Fruit fly (Drosophila melanogaster) whole organism, embryonic: ENCODE data around the gene Tti1.

Experiments used
- ATbp ChIP-seq: fragments of 200-800 bp; sonication (Bioruptor generic); optimal IDR thresholded peaks from 2 replicates; lab custom pipeline; 2017; ENCODE audit warnings: missing biosample characterization, mild to moderate bottlenecking, missing genetic modification characterization, missing genetic modification reagents
- Bgb ChIP-seq: fragments of 200-800 bp; sonication (Bioruptor generic); IDR thresholded peaks from 2 replicates; pipeline ENCODE4 v1.3.6; 2022; ENCODE audit warnings: missing biosample characterization, missing genetic modification characterization; ENCODE audit not compliant: partially characterized antibody
- Blimp-1 ChIP-seq: fragments of 200-800 bp; sonication (Bioruptor generic); optimal IDR thresholded peaks from 3 replicates; lab custom pipeline; 2018; ENCODE audit warnings: missing biosample characterization, missing genetic modification characterization, mild to moderate bottlenecking, moderate library complexity, missing genetic modification reagents
- CG1024 ChIP-seq: fragments of 200-800 bp; sonication (Bioruptor generic); IDR thresholded peaks from 2 replicates; pipeline ENCODE4 v1.3.6; 2022; ENCODE audit warnings: missing biosample characterization, missing genetic modification characterization
- CG11695 ChIP-seq: fragments of 200-800 bp; sonication (Bioruptor generic); IDR thresholded peaks from 3 replicates; pipeline ENCODE4 v1.3.6; 2022; ENCODE audit warnings: missing biosample characterization, missing genetic modification characterization
- CG14710 ChIP-seq: fragments of 200-800 bp; sonication (Bioruptor generic); optimal IDR thresholded peaks from 3 replicates; lab custom pipeline; 2019; ENCODE audit warnings: missing biosample characterization, mild to moderate bottlenecking, missing genetic modification characterization, moderate library complexity
- CG14965 ChIP-seq: fragments of 200-800 bp; sonication (Bioruptor generic); optimal IDR thresholded peaks from 2 replicates; lab custom pipeline; 2016; ENCODE audit warnings: missing biosample characterization, missing genetic modification characterization, borderline replicate concordance
- CG15514 ChIP-seq: fragments of 200-800 bp; sonication (Bioruptor generic); optimal IDR thresholded peaks from 3 replicates; lab custom pipeline; 2017; ENCODE audit warnings: missing biosample characterization, missing genetic modification characterization, mild to moderate bottlenecking, moderate library complexity, missing genetic modification reagents
- CG17912 ChIP-seq: fragments of 200-800 bp; sonication (Bioruptor generic); optimal IDR thresholded peaks from 2 replicates; lab custom pipeline; 2018; ENCODE audit warnings: missing biosample characterization, mild to moderate bottlenecking, missing genetic modification characterization
- CG30020 ChIP-seq: fragments of 200-800 bp; optimal IDR thresholded peaks from 2 replicates; lab custom pipeline; 2019; ENCODE audit warnings: missing biosample characterization, mild to moderate bottlenecking, missing genetic modification characterization, moderate library complexity
- CG3163 ChIP-seq: fragments of 200-800 bp; sonication (Bioruptor generic); optimal IDR thresholded peaks from 3 replicates; lab custom pipeline; 2016; ENCODE audit warnings: missing biosample characterization, missing genetic modification characterization
- CG43689 ChIP-seq: fragments of 200-800 bp; sonication (Bioruptor generic); IDR thresholded peaks from 2 replicates; pipeline ENCODE4 v1.3.6; 2022; ENCODE audit warnings: missing biosample characterization, missing genetic modification characterization
- CG4617 ChIP-seq: fragments of 200-800 bp; sonication (Bioruptor generic); optimal IDR thresholded peaks from 3 replicates; lab custom pipeline; 2016; ENCODE audit warnings: missing biosample characterization, missing genetic modification characterization, borderline replicate concordance
- CG6813 ChIP-seq: fragments of 200-800 bp; sonication (Bioruptor generic); optimal IDR thresholded peaks from 2 replicates; lab custom pipeline; 2017; ENCODE audit warnings: missing biosample characterization, missing genetic modification characterization, mild to moderate bottlenecking, moderate library complexity, missing genetic modification reagents
- CG7839 ChIP-seq: fragments of 200-800 bp; sonication (Bioruptor generic); optimal IDR thresholded peaks from 3 replicates; lab custom pipeline; 2018; ENCODE audit warnings: missing biosample characterization, mild to moderate bottlenecking, missing genetic modification characterization, moderate library complexity
- CG8765 ChIP-seq: fragments of 200-800 bp; sonication (Bioruptor generic); IDR thresholded peaks from 2 replicates; pipeline ENCODE4 v1.3.6; 2022; ENCODE audit warnings: missing biosample characterization, missing genetic modification characterization
- CrebB ChIP-seq: fragments of 200-800 bp; sonication (Bioruptor generic); optimal IDR thresholded peaks from 3 replicates; lab custom pipeline; 2018; ENCODE audit warnings: missing biosample characterization, mild to moderate bottlenecking, missing genetic modification characterization
- Drgx ChIP-seq: fragments of 200-800 bp; sonication (Bioruptor generic); IDR thresholded peaks from 2 replicates; pipeline ENCODE4 v1.3.6; 2022; ENCODE audit warnings: missing biosample characterization, missing genetic modification characterization
- Hmr ChIP-seq: fragments of 200-800 bp; sonication (Bioruptor generic); optimal IDR thresholded peaks from 3 replicates; lab custom pipeline; 2017; ENCODE audit warnings: mild to moderate bottlenecking, missing biosample characterization, missing genetic modification reagents, missing genetic modification characterization
- Hmx ChIP-seq: fragments of 200-800 bp; sonication (Bioruptor generic); optimal IDR thresholded peaks from 2 replicates; lab custom pipeline; 2016; ENCODE audit warnings: missing biosample characterization, missing genetic modification characterization
- Hr3 ChIP-seq: fragments of 200-800 bp; sonication (Bioruptor generic); optimal IDR thresholded peaks from 3 replicates; lab custom pipeline; 2016; ENCODE audit warnings: missing biosample characterization, missing genetic modification characterization
- Kr ChIP-seq: fragments of 200-800 bp; sonication (Bioruptor generic); optimal IDR thresholded peaks from 2 replicates; lab custom pipeline; 2017; ENCODE audit warnings: missing biosample characterization, mild to moderate bottlenecking, missing genetic modification characterization
- MBD-R2 ChIP-seq: fragments of 200-800 bp; sonication (Bioruptor generic); IDR thresholded peaks from 2 replicates; pipeline ENCODE4 v1.3.6; 2022; ENCODE audit warnings: missing biosample characterization, missing genetic modification characterization
- MESR4 ChIP-seq: fragments of 200-800 bp; sonication (Bioruptor generic); optimal IDR thresholded peaks from 2 replicates; lab custom pipeline; 2018; ENCODE audit warnings: missing biosample characterization, mild to moderate bottlenecking, missing genetic modification characterization, moderate library complexity
- NfI ChIP-seq: fragments of 200-800 bp; sonication (Bioruptor generic); optimal IDR thresholded peaks from 3 replicates; lab custom pipeline; 2018; ENCODE audit warnings: missing biosample characterization, mild to moderate bottlenecking, missing genetic modification characterization, moderate library complexity
- PHDP ChIP-seq: fragments of 200-800 bp; sonication (Bioruptor generic); optimal IDR thresholded peaks from 3 replicates; lab custom pipeline; 2018; ENCODE audit warnings: missing biosample characterization, mild to moderate bottlenecking, missing genetic modification characterization, moderate library complexity
- Stat92E ChIP-seq, 3 experiments: fragments of >200 bp in 2 of 3; fragments of 200-800 bp in 1 of 3; sonication (Bioruptor generic) in 1 of 3; optimal IDR thresholded peaks; 2 replicates each; lab custom pipeline; 2017 to 2019; ENCODE audit warnings: missing biosample characterization in 3 of 3, missing genetic modification characterization in 3 of 3, mild to moderate bottlenecking in 1 of 3, moderate library complexity in 1 of 3
- Xbp1 ChIP-seq: fragments of 200-800 bp; sonication (Bioruptor generic); optimal IDR thresholded peaks from 3 replicates; lab custom pipeline; 2016; ENCODE audit warnings: missing biosample characterization, mild to moderate bottlenecking, missing genetic modification characterization
- Xrp1 ChIP-seq: fragments of 200-800 bp; sonication (Bioruptor generic); IDR thresholded peaks from 2 replicates; pipeline ENCODE4 v1.3.6; 2022; ENCODE audit warnings: missing biosample characterization, missing genetic modification characterization
- ab ChIP-seq: fragments of 200-800 bp; sonication (Bioruptor generic); optimal IDR thresholded peaks from 2 replicates; lab custom pipeline; 2016; ENCODE audit warnings: missing biosample characterization, missing genetic modification characterization
- caup ChIP-seq: fragments of 200-800 bp; sonication (Bioruptor generic); optimal IDR thresholded peaks from 3 replicates; lab custom pipeline; 2017; ENCODE audit warnings: missing biosample characterization, mild to moderate bottlenecking, missing genetic modification characterization, moderate library complexity; ENCODE audit not compliant: severe bottlenecking
- chif ChIP-seq, 2 experiments: fragments of 200-800 bp; sonication (Bioruptor generic); optimal IDR thresholded peaks; 3 replicates each; lab custom pipeline; 2016; ENCODE audit warnings: missing biosample characterization in 2 of 2, missing genetic modification characterization in 2 of 2
- dan ChIP-seq: fragments of 200-800 bp; sonication (Bioruptor generic); IDR thresholded peaks from 2 replicates; pipeline ENCODE4 v1.3.6; 2022; ENCODE audit warnings: missing biosample characterization, missing genetic modification characterization
- exex ChIP-seq: fragments of 200-800 bp; sonication (Bioruptor generic); optimal IDR thresholded peaks from 4 replicates; lab custom pipeline; 2018; ENCODE audit warnings: missing biosample characterization, mild to moderate bottlenecking, missing genetic modification characterization, moderate library complexity
- fu2 ChIP-seq: fragments of 200-800 bp; sonication (Bioruptor generic); optimal IDR thresholded peaks from 2 replicates; lab custom pipeline; 2016; ENCODE audit warnings: missing biosample characterization, missing genetic modification characterization
- gem ChIP-seq: fragments of 200-800 bp; sonication (Bioruptor generic); optimal IDR thresholded peaks from 2 replicates; lab custom pipeline; 2019; ENCODE audit warnings: missing biosample characterization, mild to moderate bottlenecking, missing genetic modification characterization, moderate library complexity
- h ChIP-seq: fragments of >200 bp; optimal IDR thresholded peaks from 2 replicates; lab custom pipeline; 2017
- hbn ChIP-seq: fragments of 200-800 bp; sonication (Bioruptor generic); IDR thresholded peaks from 2 replicates; pipeline ENCODE4 v1.3.6; 2022; ENCODE audit warnings: missing biosample characterization, missing genetic modification characterization; ENCODE audit not compliant: partially characterized antibody
- hth ChIP-seq: fragments of >200 bp; optimal IDR thresholded peaks from 2 replicates; lab custom pipeline; 2017; ENCODE audit warnings: inconsistent platforms
- lilli ChIP-seq: fragments of 200-800 bp; sonication (Bioruptor generic); optimal IDR thresholded peaks from 3 replicates; lab custom pipeline; 2016; ENCODE audit warnings: missing biosample characterization, missing genetic modification characterization
- nmo ChIP-seq: fragments of 200-800 bp; sonication (Bioruptor generic); optimal IDR thresholded peaks from 2 replicates; lab custom pipeline; 2018; ENCODE audit warnings: missing biosample characterization, mild to moderate bottlenecking, missing genetic modification characterization, moderate library complexity
- nom ChIP-seq: fragments of 200-800 bp; sonication (Bioruptor generic); optimal IDR thresholded peaks from 2 replicates; lab custom pipeline; 2017; ENCODE audit warnings: missing biosample characterization, missing genetic modification characterization, mild to moderate bottlenecking, moderate library complexity, missing genetic modification reagents
- org-1 ChIP-seq: fragments of 200-800 bp; sonication (Bioruptor generic); optimal IDR thresholded peaks from 2 replicates; lab custom pipeline; 2017; ENCODE audit warnings: missing biosample characterization, missing genetic modification characterization
- ro ChIP-seq: fragments of 200-800 bp; sonication (Bioruptor generic); IDR thresholded peaks from 2 replicates; pipeline ENCODE4 v1.3.6; 2022; ENCODE audit warnings: missing biosample characterization, missing genetic modification characterization
- row ChIP-seq: fragments of 200-800 bp; sonication (Bioruptor generic); IDR thresholded peaks from 3 replicates; pipeline ENCODE4 v1.3.6; 2022; ENCODE audit warnings: missing biosample characterization, missing genetic modification characterization
- sens-2 ChIP-seq: fragments of 200-800 bp; sonication (Bioruptor generic); IDR thresholded peaks from 2 replicates; pipeline ENCODE4 v1.3.6; 2022; ENCODE audit warnings: missing biosample characterization, missing genetic modification characterization
- stwl ChIP-seq: fragments of 200-800 bp; sonication (Bioruptor generic); optimal IDR thresholded peaks from 3 replicates; lab custom pipeline; 2018; ENCODE audit warnings: missing biosample characterization, mild to moderate bottlenecking, missing genetic modification characterization, moderate library complexity
- tgo ChIP-seq: fragments of 200-800 bp; sonication (Bioruptor generic); IDR thresholded peaks from 3 replicates; pipeline ENCODE4 v1.3.6; 2022; ENCODE audit warnings: missing biosample characterization, missing genetic modification characterization
- usp ChIP-seq: fragments of >200 bp; optimal IDR thresholded peaks from 2 replicates; lab custom pipeline; 2017; ENCODE audit warnings: missing biosample characterization, missing genetic modification characterization
- wor ChIP-seq: fragments of 200-800 bp; sonication (Bioruptor generic); IDR thresholded peaks from 2 replicates; pipeline ENCODE4 v1.3.6; 2022; ENCODE audit warnings: missing biosample characterization, missing genetic modification characterization

Gene Tti1

DNA sequence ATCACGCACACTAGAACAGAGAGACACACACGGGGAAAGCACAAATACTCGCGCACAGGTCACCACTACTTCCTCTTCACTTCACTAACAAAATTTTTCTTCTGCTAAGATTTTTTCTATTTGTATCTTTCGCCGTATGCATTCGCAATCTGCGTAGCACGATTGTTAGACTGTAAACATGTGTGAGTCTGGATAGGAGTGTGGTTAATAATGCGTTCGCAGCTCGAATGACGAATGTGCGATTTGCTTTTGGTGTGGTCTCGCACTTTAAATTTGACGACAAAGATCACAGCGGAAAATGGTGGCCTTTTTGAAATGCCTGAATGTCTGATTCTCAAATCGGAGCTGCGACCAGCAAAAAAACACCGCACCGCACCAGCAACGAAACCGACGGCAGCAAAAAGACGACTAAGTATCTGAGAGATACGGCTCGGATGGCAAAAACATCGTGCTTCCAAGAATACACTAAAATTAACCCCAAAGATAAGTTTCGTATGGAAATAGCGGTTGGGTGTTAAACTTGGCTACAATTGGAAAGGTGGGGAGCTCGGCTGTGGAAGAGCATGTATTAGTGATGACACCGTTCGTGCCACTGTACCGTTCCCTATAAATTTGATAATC lies 49.4 kb downstream of the Tti1 start, which contains the start of gene Unc-115a (continued):
- peak; percentile 69 for TF ChIP-seq stwl
- no peak for TF ChIP-seq Drgx (GFP tag; lab: Robert Waterston, UW)
- TF ChIP-seq CG3163: peak; percentile 58
- TF ChIP-seq Blimp-1: peak; percentile 23
- TF ChIP-seq CG17912 (GFP tag; lab: Kevin White, UChicago): peak; percentile 54
- peak; percentile 53 for TF ChIP-seq MESR4 (GFP tag; lab: Kevin White, UChicago)
- TF ChIP-seq CG14965 (GFP tag; lab: Kevin White, UChicago): no peak
- peak in 1 of 3 experiments; percentile 53 for TF ChIP-seq Stat92E (GFP tag; optimal IDR thresholded peaks at IDR 0.05; lab: Kevin White, UChicago)
- TF ChIP-seq h: no peak
- no peak for TF ChIP-seq Kr (GFP tag; lab: Kevin White, UChicago)
- TF ChIP-seq Xbp1: peak; percentile 30
- TF ChIP-seq row: no peak
- TF ChIP-seq CG6813: peak; percentile 54
- TF ChIP-seq org-1 (GFP tag; lab: Kevin White, UChicago): no peak
- peak; percentile 75 for TF ChIP-seq CG14710 (tag; lab: Kevin White, UChicago)
- TF ChIP-seq ATbp (GFP tag; lab: Kevin White, UChicago): no peak
- TF ChIP-seq fu2 (GFP tag; lab: Kevin White, UChicago): no peak
- no peak for TF ChIP-seq CG43689
- peak; percentile 34 for TF ChIP-seq CG30020 (tag; lab: Kevin White, UChicago)
- TF ChIP-seq Hmr (GFP tag; lab: Kevin White, UChicago): peak; percentile 83
- peak; percentile 18 for TF ChIP-seq CrebB (tag; lab: Kevin White, UChicago)
- no peak for TF ChIP-seq ro
- TF ChIP-seq CG1024 (GFP tag; lab: Robert Waterston, UW): no peak
- no peak for TF ChIP-seq hth
- TF ChIP-seq gem (tag; lab: Kevin White, UChicago): no peak
- no peak for TF ChIP-seq Hmx (GFP tag; lab: Kevin White, UChicago)
- no peak for TF ChIP-seq wor
- peak; percentile 63 for TF ChIP-seq nmo (GFP tag; lab: Kevin White, UChicago)
- peak; percentile 34 for TF ChIP-seq CG4617 (GFP tag; lab: Kevin White, UChicago)
- TF ChIP-seq Xrp1 (GFP tag; lab: Robert Waterston, UW): no peak
- no peak for TF ChIP-seq usp
- no peak for TF ChIP-seq nom (GFP tag; lab: Kevin White, UChicago)
- TF ChIP-seq chif (GFP tag; optimal IDR thresholded peaks at IDR 0.05; lab: Kevin White, UChicago): peak in 1 of 2 experiments; percentile 20
- no peak for TF ChIP-seq hbn (GFP tag; lab: Robert Waterston, UW)
- TF ChIP-seq NfI (GFP tag; lab: Kevin White, UChicago): peak; percentile 36
- no peak for TF ChIP-seq ab (GFP tag; lab: Kevin White, UChicago)
- peak; percentile 61 for TF ChIP-seq caup (GFP tag; lab: Kevin White, UChicago)
- no peak for TF ChIP-seq sens-2 (GFP tag; lab: Robert Waterston, UW)
- TF ChIP-seq Hr3 (GFP tag; lab: Kevin White, UChicago): peak; percentile 24
- TF ChIP-seq CG8765 (GFP tag; lab: Robert Waterston, UW): no peak
- TF ChIP-seq dan (GFP tag; lab: Robert Waterston, UW): no peak
- TF ChIP-seq tgo (GFP tag; lab: Robert Waterston, UW): no peak
- no peak for TF ChIP-seq Bgb (GFP tag; lab: Robert Waterston, UW)
- TF ChIP-seq PHDP (tag; lab: Kevin White, UChicago): peak; percentile 38
- TF ChIP-seq CG11695 (GFP tag; lab: Robert Waterston, UW): no peak
- peak; percentile 39 for TF ChIP-seq lilli (GFP tag; lab: Kevin White, UChicago)
- peak; percentile 85 for TF ChIP-seq CG15514
- TF ChIP-seq exex (tag; lab: Kevin White, UChicago): no peak
- TF ChIP-seq CG7839 (tag; lab: Kevin White, UChicago): no peak
- no peak for TF ChIP-seq MBD-R2
